Fruit fly (Drosophila melanogaster) whole organism, embryonic: ENCODE data around the gene CG10747.

ENCODE experiments used
- ATbp ChIP-seq: fragments of 200-800 bp; sonication (Bioruptor generic); optimal IDR thresholded peaks from 2 replicates; lab custom pipeline; 2017; ENCODE audit warnings: missing biosample characterization, mild to moderate bottlenecking, missing genetic modification characterization, missing genetic modification reagents
- BtbVII ChIP-seq: fragments of 200-800 bp; sonication (Bioruptor generic); optimal IDR thresholded peaks from 3 replicates; lab custom pipeline; 2017; ENCODE audit warnings: missing biosample characterization, mild to moderate bottlenecking, missing genetic modification characterization
- CG11093 ChIP-seq: fragments of 200-800 bp; sonication (Bioruptor generic); IDR thresholded peaks from 3 replicates; pipeline ENCODE4 v1.3.6; 2022; ENCODE audit warnings: missing biosample characterization, missing genetic modification characterization
- CG11456 ChIP-seq: fragments of 200-800 bp; sonication (Bioruptor generic); IDR thresholded peaks from 3 replicates; pipeline ENCODE4 v1.3.6; 2022; ENCODE audit warnings: missing biosample characterization, missing genetic modification characterization
- CG12071 ChIP-seq: fragments of 200-800 bp; sonication (Bioruptor generic); optimal IDR thresholded peaks from 3 replicates; lab custom pipeline; 2018; ENCODE audit warnings: missing biosample characterization, mild to moderate bottlenecking, missing genetic modification characterization
- CG12299 ChIP-seq: fragments of 200-800 bp; sonication (Bioruptor generic); optimal IDR thresholded peaks from 2 replicates; lab custom pipeline; 2018; ENCODE audit warnings: missing biosample characterization, mild to moderate bottlenecking, missing genetic modification characterization
- CG13287 ChIP-seq: fragments of 200-800 bp; sonication (Bioruptor generic); IDR thresholded peaks from 2 replicates; pipeline ENCODE4 v1.3.6; 2022; ENCODE audit warnings: missing biosample characterization, missing genetic modification characterization; ENCODE audit not compliant: partially characterized antibody
- CG13296 ChIP-seq: fragments of 200-800 bp; sonication (Bioruptor generic); optimal IDR thresholded peaks from 3 replicates; lab custom pipeline; 2018; ENCODE audit warnings: missing biosample characterization, mild to moderate bottlenecking, missing genetic modification characterization
- CG13624 ChIP-seq: fragments of 200-800 bp; sonication (Bioruptor generic); optimal IDR thresholded peaks from 2 replicates; lab custom pipeline; 2016; ENCODE audit warnings: missing biosample characterization, missing genetic modification characterization
- CG14014 ChIP-seq: fragments of 200-800 bp; sonication (Bioruptor generic); IDR thresholded peaks from 2 replicates; pipeline ENCODE4 v1.3.6; 2022; ENCODE audit warnings: missing biosample characterization, missing genetic modification characterization
- CG14667 ChIP-seq: fragments of 200-800 bp; sonication (Bioruptor generic); IDR thresholded peaks from 2 replicates; pipeline ENCODE4 v1.3.6; 2022; ENCODE audit warnings: missing biosample characterization, missing genetic modification characterization
- CG15269 ChIP-seq: fragments of 200-800 bp; sonication (Bioruptor generic); optimal IDR thresholded peaks from 2 replicates; lab custom pipeline; 2018; ENCODE audit warnings: missing biosample characterization, mild to moderate bottlenecking, missing genetic modification characterization, moderate library complexity
- CG17912 ChIP-seq: fragments of 200-800 bp; sonication (Bioruptor generic); optimal IDR thresholded peaks from 2 replicates; lab custom pipeline; 2018; ENCODE audit warnings: missing biosample characterization, mild to moderate bottlenecking, missing genetic modification characterization
- CG43689 ChIP-seq: fragments of 200-800 bp; sonication (Bioruptor generic); IDR thresholded peaks from 2 replicates; pipeline ENCODE4 v1.3.6; 2022; ENCODE audit warnings: missing biosample characterization, missing genetic modification characterization
- CG4730 ChIP-seq: fragments of 200-800 bp; sonication (Bioruptor generic); IDR thresholded peaks from 2 replicates; pipeline ENCODE4 v1.3.6; 2022; ENCODE audit warnings: missing biosample characterization, missing genetic modification characterization
- CG6765 ChIP-seq: fragments of 200-800 bp; sonication (Bioruptor generic); optimal IDR thresholded peaks from 3 replicates; lab custom pipeline; 2017; ENCODE audit warnings: missing biosample characterization, mild to moderate bottlenecking, missing genetic modification characterization
- CG6791 ChIP-seq: fragments of 200-800 bp; sonication (Bioruptor generic); IDR thresholded peaks from 3 replicates; pipeline ENCODE4 v1.3.6; 2022; ENCODE audit warnings: missing biosample characterization, missing genetic modification characterization; ENCODE audit not compliant: partially characterized antibody
- CG6854 ChIP-seq: fragments of 200-800 bp; sonication (Bioruptor generic); optimal IDR thresholded peaks from 3 replicates; lab custom pipeline; 2017; ENCODE audit warnings: missing biosample characterization, mild to moderate bottlenecking, missing genetic modification characterization
- CkIIα-i1 ChIP-seq: fragments of 200-800 bp; sonication (Bioruptor generic); IDR thresholded peaks from 2 replicates; pipeline ENCODE4 v1.3.6; 2022; ENCODE audit warnings: missing biosample characterization, missing genetic modification characterization
- Dp ChIP-seq: fragments of 200-800 bp; sonication (Bioruptor generic); optimal IDR thresholded peaks from 2 replicates; lab custom pipeline; 2018; ENCODE audit warnings: missing biosample characterization, mild to moderate bottlenecking, missing genetic modification characterization, moderate library complexity
- E2f2 ChIP-seq: fragments of 200-800 bp; sonication (Bioruptor generic); IDR thresholded peaks from 2 replicates; pipeline ENCODE4 v1.3.6; 2022; ENCODE audit warnings: missing biosample characterization, missing genetic modification characterization
- H2.0 ChIP-seq: fragments of 200-800 bp; sonication (Bioruptor generic); IDR thresholded peaks from 2 replicates; pipeline ENCODE4 v1.3.6; 2022; ENCODE audit warnings: missing biosample characterization, missing genetic modification characterization
- HLH54F ChIP-seq: fragments of 200-800 bp; sonication (Bioruptor generic); optimal IDR thresholded peaks from 3 replicates; lab custom pipeline; 2016; ENCODE audit warnings: missing biosample characterization, missing genetic modification characterization
- Hr3 ChIP-seq: fragments of 200-800 bp; sonication (Bioruptor generic); optimal IDR thresholded peaks from 3 replicates; lab custom pipeline; 2016; ENCODE audit warnings: missing biosample characterization, missing genetic modification characterization
- Med ChIP-seq: fragments of 200-800 bp; sonication (Bioruptor generic); peaks from one replicate; lab custom pipeline; 2016; ENCODE audit warnings: missing biosample characterization, missing genetic modification characterization, mild to moderate bottlenecking, inconsistent platforms, moderate library complexity
- Nf-YB ChIP-seq: fragments of 200-800 bp; sonication (Bioruptor generic); optimal IDR thresholded peaks from 3 replicates; lab custom pipeline; 2019; ENCODE audit warnings: missing biosample characterization, mild to moderate bottlenecking, missing genetic modification characterization, moderate library complexity
- Opbp ChIP-seq: fragments of 200-800 bp; sonication (Bioruptor generic); IDR thresholded peaks from 3 replicates; pipeline ENCODE4 v1.3.6; 2022; ENCODE audit warnings: missing biosample characterization, missing genetic modification characterization; ENCODE audit not compliant: partially characterized antibody
- Rfx ChIP-seq: fragments of 200-800 bp; sonication (Bioruptor generic); IDR thresholded peaks from 2 replicates; pipeline ENCODE4 v1.3.6; 2022; ENCODE audit warnings: missing biosample characterization, missing genetic modification characterization
- Six4 ChIP-seq: fragments of 200-800 bp; sonication (Bioruptor generic); optimal IDR thresholded peaks from 2 replicates; lab custom pipeline; 2016; ENCODE audit warnings: missing biosample characterization, missing genetic modification characterization
- Ssrp ChIP-seq: fragments of 200-800 bp; sonication (Bioruptor generic); optimal IDR thresholded peaks from 2 replicates; lab custom pipeline; 2018; ENCODE audit warnings: missing biosample characterization, mild to moderate bottlenecking, missing genetic modification characterization, moderate library complexity
- bowl ChIP-seq: fragments of 200-800 bp; sonication (Bioruptor generic); IDR thresholded peaks from 2 replicates; pipeline ENCODE4 v1.3.6; 2022; ENCODE audit warnings: missing biosample characterization, missing genetic modification characterization
- btn ChIP-seq: fragments of 200-800 bp; sonication (Bioruptor generic); optimal IDR thresholded peaks from 2 replicates; lab custom pipeline; 2016; ENCODE audit warnings: missing biosample characterization, missing genetic modification characterization
- dpn ChIP-seq, 2 experiments: fragments of 200-800 bp; sonication (Bioruptor generic); optimal IDR thresholded peaks; 3 replicates each; lab custom pipeline; 2016; ENCODE audit warnings: missing biosample characterization in 2 of 2, missing genetic modification characterization in 2 of 2
- grau ChIP-seq: fragments of 200-800 bp; optimal IDR thresholded peaks from 3 replicates; lab custom pipeline; 2019; ENCODE audit warnings: missing biosample characterization, mild to moderate bottlenecking, missing genetic modification characterization, moderate library complexity
- gsb ChIP-seq: fragments of 200-800 bp; sonication (Bioruptor generic); IDR thresholded peaks from 2 replicates; pipeline ENCODE4 v1.3.6; 2022; ENCODE audit warnings: missing biosample characterization, missing genetic modification characterization
- ind ChIP-seq: fragments of 200-800 bp; sonication (Bioruptor generic); optimal IDR thresholded peaks from 3 replicates; lab custom pipeline; 2016; ENCODE audit warnings: missing biosample characterization, missing genetic modification characterization
- kah ChIP-seq: fragments of 200-800 bp; sonication (Bioruptor generic); optimal IDR thresholded peaks from 2 replicates; lab custom pipeline; 2018; ENCODE audit warnings: missing biosample characterization, mild to moderate bottlenecking, missing genetic modification characterization
- ken ChIP-seq: fragments of 200-800 bp; sonication (Bioruptor generic); IDR thresholded peaks from 3 replicates; pipeline ENCODE4 v1.3.6; 2022; ENCODE audit warnings: missing biosample characterization, missing genetic modification characterization
- lilli ChIP-seq: fragments of 200-800 bp; sonication (Bioruptor generic); optimal IDR thresholded peaks from 3 replicates; lab custom pipeline; 2016; ENCODE audit warnings: missing biosample characterization, missing genetic modification characterization
- luna ChIP-seq: fragments of 200-800 bp; sonication (Bioruptor generic); optimal IDR thresholded peaks from 2 replicates; lab custom pipeline; 2016; ENCODE audit warnings: missing biosample characterization, missing genetic modification characterization
- pho ChIP-seq: fragments of 200-800 bp; sonication (Bioruptor generic); optimal IDR thresholded peaks from 2 replicates; lab custom pipeline; 2016; ENCODE audit warnings: missing biosample characterization, missing genetic modification characterization
- sens ChIP-seq: fragments of 200-800 bp; sonication (Bioruptor generic); peaks from one replicate; lab custom pipeline; 2016; ENCODE audit warnings: missing biosample characterization, missing genetic modification characterization
- sens-2 ChIP-seq: fragments of 200-800 bp; sonication (Bioruptor generic); IDR thresholded peaks from 2 replicates; pipeline ENCODE4 v1.3.6; 2022; ENCODE audit warnings: missing biosample characterization, missing genetic modification characterization
- sima ChIP-seq: fragments of 200-800 bp; sonication (Bioruptor generic); optimal IDR thresholded peaks from 2 replicates; lab custom pipeline; 2016; ENCODE audit warnings: missing biosample characterization, missing genetic modification characterization
- slp2 ChIP-seq: fragments of 200-800 bp; sonication (Bioruptor generic); optimal IDR thresholded peaks from 2 replicates; lab custom pipeline; 2016; ENCODE audit warnings: missing biosample characterization, missing genetic modification characterization
- stwl ChIP-seq: fragments of 200-800 bp; sonication (Bioruptor generic); optimal IDR thresholded peaks from 3 replicates; lab custom pipeline; 2018; ENCODE audit warnings: missing biosample characterization, mild to moderate bottlenecking, missing genetic modification characterization, moderate library complexity
- tap ChIP-seq: fragments of 200-800 bp; optimal IDR thresholded peaks from 3 replicates; lab custom pipeline; 2019; ENCODE audit warnings: missing biosample characterization, mild to moderate bottlenecking, missing genetic modification characterization, moderate library complexity
- tio ChIP-seq: fragments of 200-800 bp; sonication (Bioruptor generic); optimal IDR thresholded peaks from 2 replicates; lab custom pipeline; 2017; ENCODE audit warnings: missing biosample characterization, missing genetic modification characterization, inconsistent platforms
- wdn ChIP-seq: fragments of 200-800 bp; sonication (Bioruptor generic); IDR thresholded peaks from 2 replicates; pipeline ENCODE4 v1.3.6; 2022; ENCODE audit warnings: missing biosample characterization, missing genetic modification characterization
- wek ChIP-seq: fragments of 200-800 bp; sonication (Bioruptor generic); optimal IDR thresholded peaks from 3 replicates; lab custom pipeline; 2018; ENCODE audit warnings: missing biosample characterization, mild to moderate bottlenecking, missing genetic modification characterization, moderate library complexity

CG10747 gene

DNA sequence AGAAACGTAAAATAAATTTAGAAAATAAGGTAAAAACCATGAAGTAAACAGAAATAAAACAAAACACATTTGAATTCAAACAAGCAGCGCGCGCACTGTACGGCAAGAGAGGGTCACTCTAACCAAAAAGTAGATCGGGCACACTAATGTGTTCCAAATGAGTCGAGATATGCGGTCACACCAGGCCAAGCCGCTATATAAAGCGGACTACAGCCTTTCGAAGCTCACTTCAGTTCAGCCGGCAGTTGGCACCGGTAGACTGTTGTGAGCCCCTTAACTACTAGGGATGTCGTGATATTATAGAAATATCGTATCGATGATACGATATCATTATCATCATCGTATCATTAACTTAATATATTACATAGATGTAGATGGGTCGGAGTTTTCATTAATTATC lies 13.4 kb upstream of the CG10747 start (continued):
- TF ChIP-seq tio (GFP tag; lab: Kevin White, UChicago), result no peak
- TF ChIP-seq wek (GFP tag; lab: Kevin White, UChicago), result no peak
- TF ChIP-seq HLH54F, result no peak
- no peak for TF ChIP-seq pho (GFP tag; lab: Kevin White, UChicago)
- TF ChIP-seq bowl (GFP tag; lab: Robert Waterston, UW), result no peak
- TF ChIP-seq, all 482 proteins: peak for 28

DNA sequence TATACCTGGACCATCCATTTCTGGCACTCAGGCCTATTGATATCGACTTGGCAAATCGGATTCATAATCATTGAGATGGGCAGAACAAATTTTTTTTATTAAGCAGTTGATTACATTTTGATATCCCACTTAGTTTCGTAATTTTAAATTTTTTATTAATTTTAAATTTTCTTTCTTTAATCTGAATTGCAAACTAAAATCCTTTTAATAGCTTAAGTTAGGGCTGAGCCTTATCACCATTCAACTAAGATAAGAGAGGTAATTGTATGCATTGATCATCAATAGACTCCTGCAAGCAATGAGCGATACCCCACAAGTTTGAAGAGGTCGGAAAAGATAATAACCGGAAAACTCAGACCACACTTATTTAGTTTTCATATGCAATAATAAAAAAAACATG lies 12.9 kb upstream of the CG10747 start, which contains the start of gene CG13970:
CG13970 (minus strand) TSS at position 101 of the 400 bp plus-strand sequence.
- TF ChIP-seq CG17912 (GFP tag; lab: Kevin White, UChicago) (no peak), HLH54F (no peak), ATbp (GFP tag; lab: Kevin White, UChicago) (no peak), H2.0 (GFP tag; lab: Robert Waterston, UW) (no peak), CG6854 (GFP tag; lab: Kevin White, UChicago) (no peak), CG15269 (tag; lab: Kevin White, UChicago) (no peak), Six4 (no peak), Nf-YB (no peak), CG13287 (no peak), CG4730 (GFP tag; lab: Robert Waterston, UW) (no peak), grau (tag; lab: Kevin White, UChicago) (no peak), slp2 (no peak)

DNA sequence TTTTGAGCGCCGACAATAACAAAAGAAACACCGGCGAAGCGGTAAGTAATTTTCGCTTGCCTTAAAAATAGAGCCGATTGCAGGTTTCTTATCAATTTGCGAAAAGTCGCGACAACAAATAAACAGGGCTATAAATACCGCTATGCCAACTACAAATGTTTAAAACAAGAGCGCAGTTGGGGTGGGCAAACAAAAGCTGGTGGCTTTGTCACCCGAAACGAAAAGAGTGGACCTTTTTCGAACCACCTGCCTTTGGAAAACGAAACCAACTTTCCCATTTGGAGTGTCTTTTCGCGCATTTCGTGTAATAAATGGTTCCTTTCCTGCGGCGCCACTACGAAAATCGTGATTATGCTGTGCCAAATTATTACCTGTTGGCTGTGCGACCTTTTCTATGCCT lies 7.0 kb upstream of the CG10747 start:
- TF ChIP-seq wdn (GFP tag; lab: Robert Waterston, UW) (no peak), sens-2 (no peak), sens (GFP tag; lab: Kevin White, UChicago) (no peak), sima (no peak), CG14014 (GFP tag; lab: Robert Waterston, UW) (no peak), CG13624 (no peak), CG11456 (GFP tag; lab: Robert Waterston, UW) (0 out of 3 replicates have a peak, but pooled peaks have one; percentile 30), stwl (peak; percentile 57), lilli (GFP tag; lab: Kevin White, UChicago) (peak; percentile 4), CG12299 (tag; lab: Kevin White, UChicago) (no peak), CG11093 (GFP tag; lab: Robert Waterston, UW) (no peak), CG14667 (GFP tag; lab: Robert Waterston, UW) (no peak), luna (GFP tag; lab: Kevin White, UChicago) (no peak), gsb (GFP tag; lab: Robert Waterston, UW) (no peak), Hr3 (GFP tag; lab: Kevin White, UChicago) (no peak), CG6765 (GFP tag; lab: Kevin White, UChicago) (no peak), CG43689 (GFP tag; lab: Robert Waterston, UW) (no peak), tap (tag; lab: Kevin White, UChicago) (no peak), Dp (peak; percentile 61), Ssrp (tag; lab: Kevin White, UChicago) (no peak), ken (GFP tag; lab: Robert Waterston, UW) (no peak), CG13296 (no peak), BtbVII (GFP tag; lab: Kevin White, UChicago) (no peak), CG12071 (no peak), ind (GFP tag; lab: Kevin White, UChicago) (no peak), Med (GFP tag; lab: Kevin White, UChicago) (peak; percentile 67), Rfx (GFP tag; lab: Robert Waterston, UW) (peak; percentile 46; the same call in 1 of the 2 replicates), btn (GFP tag; lab: Kevin White, UChicago) (no peak), kah (GFP tag; lab: Kevin White, UChicago) (peak; percentile 73), dpn (GFP tag; optimal IDR thresholded peaks at IDR 0.05; lab: Kevin White, UChicago) (peak in 1 of 2 experiments; percentile 15), CkIIα-i1 (GFP tag; lab: Robert Waterston, UW) (no peak), E2f2 (GFP tag; lab: Robert Waterston, UW) (peak; percentile 68), CG6791 (GFP tag; lab: Robert Waterston, UW) (no peak), Opbp (GFP tag; lab: Robert Waterston, UW) (0 out of 3 replicates have a peak, but pooled peaks have one; percentile 21)
